In the genomic region with DNA sequence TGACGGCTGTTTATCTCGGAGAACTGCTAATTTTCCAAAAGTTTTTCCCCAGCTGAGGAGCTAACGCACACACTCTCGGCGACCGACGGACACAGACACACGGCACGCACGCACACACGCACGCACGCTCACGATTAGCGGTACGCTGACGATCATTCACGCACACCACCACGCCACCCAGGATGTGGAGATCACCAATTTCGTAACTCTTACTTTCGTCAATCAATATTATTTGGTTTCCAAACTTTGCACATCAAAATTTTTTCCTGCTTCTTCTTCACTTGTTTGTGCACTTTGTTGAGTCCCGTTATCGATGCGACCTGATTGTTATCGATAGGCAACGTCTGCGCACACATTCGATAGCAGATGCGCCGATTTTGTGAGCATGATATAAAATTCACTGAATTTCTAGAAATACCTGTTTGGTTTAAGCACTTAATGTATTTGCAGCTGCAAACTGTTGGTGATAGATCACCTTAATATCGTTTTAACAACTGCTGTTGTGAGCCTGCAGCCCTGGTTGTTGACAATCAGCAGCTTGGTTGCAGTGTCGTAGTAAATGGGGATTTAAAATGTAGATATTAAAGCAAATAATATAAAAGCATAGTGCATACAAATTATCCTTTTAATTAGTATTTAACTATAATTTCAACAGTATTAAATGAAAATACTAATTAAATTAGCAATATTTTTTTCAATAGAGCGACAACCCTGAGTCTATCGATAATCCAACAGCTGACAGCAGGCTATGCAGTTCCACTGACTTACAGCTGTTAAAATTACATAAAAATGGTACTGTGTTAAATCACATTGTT, we compare ENCODE assay signal across 1 fruit fly cellular context.
TF ChIP-seq lines count a peak whose summit lies in the region.

A gene (plus strand): TSS at position 51 of the 815 bp plus-strand sequence.
A gene (minus strand): TSS at position 288 of the 815 bp plus-strand sequence.

TF ChIP-seq in whole organism, embryonic, 481 proteins besides CTCF, POLR2A, EP300 and RAD21 (continued from another document and continues in another):
- no peak for TF ChIP-seq fru (optimal IDR thresholded peaks at IDR 0.05; lab: Kevin White, UChicago)
- TF ChIP-seq crol (GFP tag; IDR thresholded peaks at IDR 0.05; lab: Robert Waterston, UW), result no peak; the same call in 1 of the 2 replicates
- peak; percentile 91 for TF ChIP-seq CG12155 (GFP tag; optimal IDR thresholded peaks at IDR 0.05; lab: Kevin White, UChicago)
- TF ChIP-seq CG10565 (GFP tag; optimal IDR thresholded peaks at IDR 0.05; lab: Kevin White, UChicago), result no peak
- peak; percentile 62 for TF ChIP-seq ato (GFP tag; IDR thresholded peaks at IDR 0.05; lab: Robert Waterston, UW; ENCODE audit: partially characterized antibody)
- peak; percentile 96 for TF ChIP-seq Sox102F (GFP tag; optimal IDR thresholded peaks at IDR 0.05; lab: Kevin White, UChicago)
- peak; percentile 64 for TF ChIP-seq scrt (GFP tag; optimal IDR thresholded peaks at IDR 0.05; lab: Kevin White, UChicago)
- TF ChIP-seq lov (optimal IDR thresholded peaks at IDR 0.05; lab: Kevin White, UChicago), result no peak
- TF ChIP-seq lov (GFP tag; IDR thresholded peaks at IDR 0.05; lab: Robert Waterston, UW), result peak; percentile 79; the same call in 1 of the 3 replicates
- no peak for TF ChIP-seq TFAM (GFP tag; optimal IDR thresholded peaks at IDR 0.05; lab: Kevin White, UChicago)
- TF ChIP-seq aop (GFP tag; IDR thresholded peaks at IDR 0.05; lab: Robert Waterston, UW), result no peak
- peak; percentile 55 for TF ChIP-seq fu2 (GFP tag; optimal IDR thresholded peaks at IDR 0.05; lab: Kevin White, UChicago)
- peak; percentile 94 for TF ChIP-seq CG7928 (GFP tag; optimal IDR thresholded peaks at IDR 0.05; lab: Kevin White, UChicago)
- TF ChIP-seq CG6254 (GFP tag; optimal IDR thresholded peaks at IDR 0.05; lab: Kevin White, UChicago), result peak; percentile 62
- TF ChIP-seq Rx (GFP tag; IDR thresholded peaks at IDR 0.05; lab: Robert Waterston, UW), result peak; percentile 78
- TF ChIP-seq peb (GFP tag; IDR thresholded peaks at IDR 0.05; lab: Robert Waterston, UW), result peak; percentile 72
- TF ChIP-seq CG8359 (GFP tag; optimal IDR thresholded peaks at IDR 0.05; lab: Kevin White, UChicago; ENCODE audit: borderline replicate concordance), result peak; percentile 38
- peak; percentile 92 for TF ChIP-seq Sin3A (optimal IDR thresholded peaks at IDR 0.05; lab: Kevin White, UChicago)
- peak; percentile 93 for TF ChIP-seq CG15269 (tag; optimal IDR thresholded peaks at IDR 0.05; lab: Kevin White, UChicago)
- TF ChIP-seq Usf (GFP tag; optimal IDR thresholded peaks at IDR 0.05; lab: Kevin White, UChicago), result peak; percentile 48
- peak; percentile 82 for TF ChIP-seq Hmx (GFP tag; optimal IDR thresholded peaks at IDR 0.05; lab: Kevin White, UChicago)
- TF ChIP-seq CG7357 (GFP tag; IDR thresholded peaks at IDR 0.05; lab: Robert Waterston, UW), result peak; percentile 80
- TF ChIP-seq knrl (GFP tag; IDR thresholded peaks at IDR 0.05; lab: Robert Waterston, UW; ENCODE audit: partially characterized antibody), result peak; percentile 81
- peak; percentile 87 for TF ChIP-seq tio (GFP tag; optimal IDR thresholded peaks at IDR 0.05; lab: Kevin White, UChicago)
- TF ChIP-seq zen2 (GFP tag; IDR thresholded peaks at IDR 0.05; lab: Robert Waterston, UW; ENCODE audit: partially characterized antibody), result no peak; the same call in 2 of the 3 replicates
- peak; percentile 86 for TF ChIP-seq CG9215 (GFP tag; IDR thresholded peaks at IDR 0.05; lab: Robert Waterston, UW)
- TF ChIP-seq CrebB (tag; optimal IDR thresholded peaks at IDR 0.05; lab: Kevin White, UChicago), result peak; percentile 83
- TF ChIP-seq CG18476 (GFP tag; optimal IDR thresholded peaks at IDR 0.05; lab: Kevin White, UChicago), result peak; percentile 81
- TF ChIP-seq tap (tag; optimal IDR thresholded peaks at IDR 0.05; lab: Kevin White, UChicago), result peak; percentile 91
- peak; percentile 93 for TF ChIP-seq HLH4C (GFP tag; IDR thresholded peaks at IDR 0.05; lab: Robert Waterston, UW; ENCODE audit: partially characterized antibody)
- TF ChIP-seq row (GFP tag; IDR thresholded peaks at IDR 0.05; lab: Robert Waterston, UW), result peak; percentile 96
- TF ChIP-seq seq (GFP tag; IDR thresholded peaks at IDR 0.05; lab: Robert Waterston, UW), result peak; percentile 85
- peak; percentile 86 for TF ChIP-seq CG6791 (GFP tag; IDR thresholded peaks at IDR 0.05; lab: Robert Waterston, UW; ENCODE audit: partially characterized antibody)
- peak; percentile 51; the same call in 1 of the 3 replicates for TF ChIP-seq sr (GFP tag; IDR thresholded peaks at IDR 0.05; lab: Robert Waterston, UW)
- peak; percentile 79 for TF ChIP-seq tna (GFP tag; IDR thresholded peaks at IDR 0.05; lab: Robert Waterston, UW; ENCODE audit: partially characterized antibody)
- peak; percentile 44 for TF ChIP-seq CG15073 (GFP tag; optimal IDR thresholded peaks at IDR 0.05; lab: Kevin White, UChicago)
- peak; percentile 42 for TF ChIP-seq sima (GFP tag; optimal IDR thresholded peaks at IDR 0.05; lab: Kevin White, UChicago)
- TF ChIP-seq CG8089 (GFP tag; optimal IDR thresholded peaks at IDR 0.05; lab: Kevin White, UChicago), result peak; percentile 37
- TF ChIP-seq Mad (GFP tag; optimal IDR thresholded peaks at IDR 0.05; lab: Kevin White, UChicago), result peak; percentile 84
- TF ChIP-seq CG10274 (GFP tag; optimal IDR thresholded peaks at IDR 0.05; lab: Kevin White, UChicago), result peak; percentile 58
- peak; percentile 27; the same call in 1 of the 3 replicates for TF ChIP-seq C15 (GFP tag; IDR thresholded peaks at IDR 0.05; lab: Robert Waterston, UW)
- no peak for TF ChIP-seq run (tag; optimal IDR thresholded peaks at IDR 0.05; lab: Kevin White, UChicago)
- peak; percentile 88 for TF ChIP-seq Hmr (GFP tag; optimal IDR thresholded peaks at IDR 0.05; lab: Kevin White, UChicago)
- TF ChIP-seq NK7.1 (GFP tag; optimal IDR thresholded peaks at IDR 0.05; lab: Kevin White, UChicago), result peak; percentile 39
- peak; percentile 71 for TF ChIP-seq CG33557 (GFP tag; optimal IDR thresholded peaks at IDR 0.05; lab: Kevin White, UChicago)
- peak; percentile 88 for TF ChIP-seq ttk (GFP tag; IDR thresholded peaks at IDR 0.05; lab: Robert Waterston, UW)
- peak; percentile 43 for TF ChIP-seq kah (GFP tag; optimal IDR thresholded peaks at IDR 0.05; lab: Kevin White, UChicago)
- TF ChIP-seq kni (GFP tag; optimal IDR thresholded peaks at IDR 0.05; lab: Kevin White, UChicago), result peak; percentile 20
- TF ChIP-seq CG12299 (tag; optimal IDR thresholded peaks at IDR 0.05; lab: Kevin White, UChicago), result peak; percentile 84
- peak; percentile 96 for TF ChIP-seq CG9932 (GFP tag; IDR thresholded peaks at IDR 0.05; lab: Robert Waterston, UW)
- peak; percentile 93 for TF ChIP-seq CG30403 (GFP tag; optimal IDR thresholded peaks at IDR 0.05; lab: Kevin White, UChicago)
- peak; percentile 50 for TF ChIP-seq Sry-β (GFP tag; optimal IDR thresholded peaks at IDR 0.05; lab: Kevin White, UChicago)
- TF ChIP-seq CG10979 (tag; optimal IDR thresholded peaks at IDR 0.05; lab: Kevin White, UChicago), result peak; percentile 85
- peak; percentile 15 for TF ChIP-seq ac (GFP tag; optimal IDR thresholded peaks at IDR 0.05; lab: Kevin White, UChicago)
- peak; percentile 81 for TF ChIP-seq CG34422 (GFP tag; IDR thresholded peaks at IDR 0.05; lab: Robert Waterston, UW)
- TF ChIP-seq dan (GFP tag; IDR thresholded peaks at IDR 0.05; lab: Robert Waterston, UW), result no peak; the same call in 1 of the 2 replicates
- peak; percentile 84 for TF ChIP-seq CG6272 (GFP tag; IDR thresholded peaks at IDR 0.05; lab: Robert Waterston, UW)
- TF ChIP-seq CG18262 (tag; optimal IDR thresholded peaks at IDR 0.05; lab: Kevin White, UChicago), result peak; percentile 86
- peak; percentile 89 for TF ChIP-seq E2f1 (GFP tag; IDR thresholded peaks at IDR 0.05; lab: Robert Waterston, UW)
- peak in 1 of 2 experiments; percentile 40 for TF ChIP-seq tll (GFP tag; optimal IDR thresholded peaks at IDR 0.05; lab: Kevin White, UChicago)
- TF ChIP-seq CoRest (tag; optimal IDR thresholded peaks at IDR 0.05; lab: Kevin White, UChicago), result peak; percentile 92
- peak; percentile 67 for TF ChIP-seq CG10321 (GFP tag; IDR thresholded peaks at IDR 0.05; lab: Robert Waterston, UW)
- peak; percentile 62 for TF ChIP-seq CG17802 (tag; optimal IDR thresholded peaks at IDR 0.05; lab: Kevin White, UChicago)
- TF ChIP-seq CG11398 (GFP tag; optimal IDR thresholded peaks at IDR 0.05; lab: Kevin White, UChicago), result no peak
- peak; percentile 87 for TF ChIP-seq CG4854 (GFP tag; optimal IDR thresholded peaks at IDR 0.05; lab: Kevin White, UChicago)
- TF ChIP-seq pb (GFP tag; optimal IDR thresholded peaks at IDR 0.05; lab: Kevin White, UChicago), result peak; percentile 57
- peak in 1 of 3 experiments; percentile 85 for TF ChIP-seq lola (GFP tag; optimal IDR thresholded peaks at IDR 0.05; lab: Kevin White, UChicago)
- peak; percentile 81 for TF ChIP-seq Camta (GFP tag; optimal IDR thresholded peaks at IDR 0.05; lab: Kevin White, UChicago)
- TF ChIP-seq hb (GFP tag; IDR thresholded peaks at IDR 0.05; lab: Robert Waterston, UW; ENCODE audit: partially characterized antibody), result peak; percentile 60; the same call in 2 of the 3 replicates
- TF ChIP-seq Hr3 (GFP tag; optimal IDR thresholded peaks at IDR 0.05; lab: Kevin White, UChicago), result peak; percentile 92
- TF ChIP-seq inv (GFP tag; IDR thresholded peaks at IDR 0.05; lab: Robert Waterston, UW; ENCODE audit: partially characterized antibody), result peak; percentile 79
- peak; percentile 81 for TF ChIP-seq tx (GFP tag; optimal IDR thresholded peaks at IDR 0.05; lab: Kevin White, UChicago)
- TF ChIP-seq da (GFP tag; optimal IDR thresholded peaks at IDR 0.05; lab: Kevin White, UChicago), result peak; percentile 59
- TF ChIP-seq zfh2 (GFP tag; optimal IDR thresholded peaks at IDR 0.05; lab: Kevin White, UChicago), result peak; percentile 80
- TF ChIP-seq CG17328 (GFP tag; IDR thresholded peaks at IDR 0.05; lab: Robert Waterston, UW), result peak; percentile 92
- TF ChIP-seq Myb (GFP tag; optimal IDR thresholded peaks at IDR 0.05; lab: Kevin White, UChicago), result peak; percentile 59
- peak; percentile 92 for TF ChIP-seq CG11247 (GFP tag; IDR thresholded peaks at IDR 0.05; lab: Robert Waterston, UW)
- peak; percentile 88 for TF ChIP-seq CG13123 (GFP tag; optimal IDR thresholded peaks at IDR 0.05; lab: Kevin White, UChicago)
- peak; percentile 92 for TF ChIP-seq CG14014 (GFP tag; IDR thresholded peaks at IDR 0.05; lab: Robert Waterston, UW)
- peak; percentile 88 for TF ChIP-seq Taf1 (GFP tag; IDR thresholded peaks at IDR 0.05; lab: Robert Waterston, UW)
- TF ChIP-seq CG2875 (GFP tag; optimal IDR thresholded peaks at IDR 0.05; lab: Kevin White, UChicago), result peak; percentile 37
- TF ChIP-seq stc (GFP tag; IDR thresholded peaks at IDR 0.05; lab: Robert Waterston, UW), result peak; percentile 85
- peak; percentile 73 for TF ChIP-seq Dad (GFP tag; optimal IDR thresholded peaks at IDR 0.05; lab: Kevin White, UChicago)
- TF ChIP-seq ewg (GFP tag; optimal IDR thresholded peaks at IDR 0.05; lab: Kevin White, UChicago), result peak; percentile 98
- peak; percentile 37 for TF ChIP-seq pnt (GFP tag; optimal IDR thresholded peaks at IDR 0.05; lab: Kevin White, UChicago)
- TF ChIP-seq CG8290 (GFP tag; optimal IDR thresholded peaks at IDR 0.05; lab: Kevin White, UChicago), result peak; percentile 89
- peak; percentile 81 to 92 for TF ChIP-seq CG8290 (tag; optimal IDR thresholded peaks at IDR 0.05; lab: Kevin White, UChicago)
- TF ChIP-seq grn (GFP tag; optimal IDR thresholded peaks at IDR 0.05; lab: Kevin White, UChicago), result peak; percentile 61
- peak; percentile 90 for TF ChIP-seq grau (tag; optimal IDR thresholded peaks at IDR 0.05; lab: Kevin White, UChicago)
- peak; percentile 91 for TF ChIP-seq NFAT (GFP tag; IDR thresholded peaks at IDR 0.05; lab: Robert Waterston, UW)
- peak; percentile 84 for TF ChIP-seq CG31224 (GFP tag; IDR thresholded peaks at IDR 0.05; lab: Robert Waterston, UW)
- peak; percentile 20 for TF ChIP-seq disco-r (GFP tag; optimal IDR thresholded peaks at IDR 0.05; lab: Kevin White, UChicago)
- TF ChIP-seq dmrt11E (tag; optimal IDR thresholded peaks at IDR 0.05; lab: Kevin White, UChicago), result peak; percentile 83
- TF ChIP-seq NfI (GFP tag; optimal IDR thresholded peaks at IDR 0.05; lab: Kevin White, UChicago), result peak; percentile 83
- peak; percentile 92 for TF ChIP-seq CG12659 (GFP tag; optimal IDR thresholded peaks at IDR 0.05; lab: Kevin White, UChicago)
- TF ChIP-seq ase (GFP tag; IDR thresholded peaks at IDR 0.05; lab: Robert Waterston, UW), result peak; percentile 81
- peak; percentile 79 for TF ChIP-seq CG15011 (GFP tag; optimal IDR thresholded peaks at IDR 0.05; lab: Kevin White, UChicago)
- TF ChIP-seq wdn (GFP tag; IDR thresholded peaks at IDR 0.05; lab: Robert Waterston, UW), result peak; percentile 93
- peak; percentile 88 for TF ChIP-seq slou (GFP tag; optimal IDR thresholded peaks at IDR 0.05; lab: Kevin White, UChicago)
- peak; percentile 90 for TF ChIP-seq CG16779 (GFP tag; IDR thresholded peaks at IDR 0.05; lab: Robert Waterston, UW)
- peak; percentile 92 for TF ChIP-seq stwl (tag; optimal IDR thresholded peaks at IDR 0.05; lab: Kevin White, UChicago)
- no peak for TF ChIP-seq pan (optimal IDR thresholded peaks at IDR 0.05; lab: Kevin White, UChicago)
- peak; percentile 56 to 91 for TF ChIP-seq pan (GFP tag; optimal IDR thresholded peaks at IDR 0.05 in 1 of 2, IDR thresholded peaks at IDR 0.05 in 1 of 2)
- peak; percentile 96 for TF ChIP-seq CG12391 (tag; optimal IDR thresholded peaks at IDR 0.05; lab: Kevin White, UChicago)
- TF ChIP-seq CG1647 (GFP tag; optimal IDR thresholded peaks at IDR 0.05; lab: Kevin White, UChicago), result peak; percentile 76
- TF ChIP-seq ems (GFP tag; optimal IDR thresholded peaks at IDR 0.05; lab: Kevin White, UChicago), result peak; percentile 83
- peak; percentile 70 for TF ChIP-seq CG13894 (tag; optimal IDR thresholded peaks at IDR 0.05; lab: Kevin White, UChicago)
- TF ChIP-seq Lpt (GFP tag; optimal IDR thresholded peaks at IDR 0.05; lab: Kevin White, UChicago), result no peak
- TF ChIP-seq cwo (GFP tag; optimal IDR thresholded peaks at IDR 0.05; lab: Kevin White, UChicago), result peak; percentile 78
- peak; percentile 90 for TF ChIP-seq CG10654 (GFP tag; optimal IDR thresholded peaks at IDR 0.05; lab: Kevin White, UChicago)
- peak; percentile 76 for TF ChIP-seq oc (tag; optimal IDR thresholded peaks at IDR 0.05; lab: Kevin White, UChicago)
- TF ChIP-seq Rfx (GFP tag; IDR thresholded peaks at IDR 0.05; lab: Robert Waterston, UW), result peak; percentile 94
- TF ChIP-seq Dbx (GFP tag; IDR thresholded peaks at IDR 0.05; lab: Robert Waterston, UW), result peak; percentile 96
- peak; percentile 44 for TF ChIP-seq CG10431 (GFP tag; optimal IDR thresholded peaks at IDR 0.05; lab: Kevin White, UChicago)
- peak; percentile 63 for TF ChIP-seq Antp (GFP tag; optimal IDR thresholded peaks at IDR 0.05; lab: Kevin White, UChicago)
- no peak for TF ChIP-seq sc (optimal IDR thresholded peaks at IDR 0.05; lab: Kevin White, UChicago)
- peak; percentile 65 for TF ChIP-seq sc (GFP tag; optimal IDR thresholded peaks at IDR 0.05; lab: Kevin White, UChicago)
- TF ChIP-seq usp (GFP tag; optimal IDR thresholded peaks at IDR 0.05; lab: Kevin White, UChicago), result no peak
